Worm (Caenorhabditis elegans): ENCODE data around the gene psme-3.

DNA sequence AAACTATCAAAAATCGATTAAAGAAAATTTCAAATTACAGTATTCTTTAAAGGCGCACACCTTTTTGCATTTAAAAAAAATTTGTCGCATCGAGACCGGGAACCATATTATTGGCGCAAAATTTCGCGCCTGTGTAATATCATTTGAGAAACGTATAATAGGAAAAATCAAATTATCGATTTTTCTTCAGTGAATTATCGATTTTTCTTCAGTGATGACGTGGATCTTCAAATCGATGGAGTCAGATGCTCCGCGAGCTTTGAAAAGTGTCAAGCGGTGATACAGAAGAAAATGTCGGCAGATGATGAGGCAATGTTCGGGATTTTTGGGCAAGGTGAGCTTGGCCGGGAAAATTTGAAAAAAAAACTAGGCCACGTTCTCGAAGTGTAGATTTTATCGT is 32.5 kb upstream of the psme-3 start:
- no peak for TF ChIP-seq dve-1 (tag; optimal IDR thresholded peaks at IDR 0.05)
- TF ChIP-seq unc-55 (GFP tag; optimal IDR thresholded peaks at IDR 0.05): no peak
- TF ChIP-seq ama-1 (optimal IDR thresholded peaks at IDR 0.05): no peak
- TF ChIP-seq hlh-6 (tag; optimal IDR thresholded peaks at IDR 0.05): no peak
- no peak for TF ChIP-seq elt-2 (tag; optimal IDR thresholded peaks at IDR 0.05)
- TF ChIP-seq F13H6.1 (tag; optimal IDR thresholded peaks at IDR 0.05): no peak
- no peak for TF ChIP-seq pax-1 (tag; optimal IDR thresholded peaks at IDR 0.05)
- no peak for TF ChIP-seq pqm-1 (tag; optimal IDR thresholded peaks at IDR 0.05)
- TF ChIP-seq nhr-11 (tag; optimal IDR thresholded peaks at IDR 0.05): no peak
- TF ChIP-seq tbx-7 (tag; optimal IDR thresholded peaks at IDR 0.05): no peak
- no peak for TF ChIP-seq eyg-1 (tag; optimal IDR thresholded peaks at IDR 0.05)
- TF ChIP-seq ceh-30 (tag; optimal IDR thresholded peaks at IDR 0.05): no peak
- TF ChIP-seq nfya-1 (tag; optimal IDR thresholded peaks at IDR 0.05): no peak
- TF ChIP-seq lim-6 (tag; optimal IDR thresholded peaks at IDR 0.05): no peak

Data from whole organism, late embryonic.